Worm (Caenorhabditis elegans) whole organism, mixed stage, embryonic: ENCODE measurements around the gene srh-129.

Experiments
- M03D4.4 ChIP-seq: sonication (generic microtip); optimal IDR thresholded peaks from 2 replicates; lab custom pipeline; 2017; ENCODE audit warnings: mild to moderate bottlenecking, missing genetic modification characterization, missing compliant biosample characterization
- bed-3 ChIP-seq: fragments of 200-800 bp; sonication (Bioruptor generic); optimal IDR thresholded peaks from 3 replicates; lab custom pipeline; 2018; ENCODE audit warnings: mild to moderate bottlenecking, missing genetic modification characterization, moderate library complexity, missing compliant biosample characterization
- blmp-1 ChIP-seq: fragments of 150-350 bp; optimal IDR thresholded peaks from 2 replicates; lab custom pipeline; 2014; ENCODE audit warnings: missing biosample characterization, missing genetic modification characterization
- ceh-39 ChIP-seq: fragments of 150-350 bp; optimal IDR thresholded peaks from 2 replicates; lab custom pipeline; 2014; ENCODE audit warnings: missing biosample characterization, missing genetic modification characterization
- ceh-43 ChIP-seq: fragments of 200-800 bp; sonication (Bioruptor generic); optimal IDR thresholded peaks from 2 replicates; lab custom pipeline; 2018; ENCODE audit warnings: mild to moderate bottlenecking, missing genetic modification characterization, moderate library complexity, missing compliant biosample characterization
- ceh-83 ChIP-seq: fragments of 200-800 bp; sonication (Bioruptor generic); optimal IDR thresholded peaks from 2 replicates; lab custom pipeline; 2018; ENCODE audit warnings: mild to moderate bottlenecking, missing genetic modification characterization, missing compliant biosample characterization
- ces-1 ChIP-seq: fragments of 150-350 bp; optimal IDR thresholded peaks from 2 replicates; lab custom pipeline; 2014; ENCODE audit warnings: missing biosample characterization, missing genetic modification reagents, missing genetic modification characterization
- cnd-1 ChIP-seq: fragments of 200-800 bp; sonication (Bioruptor generic); optimal IDR thresholded peaks from 2 replicates; lab custom pipeline; 2018; ENCODE audit warnings: mild to moderate bottlenecking, missing genetic modification characterization, missing compliant biosample characterization
- drap-1 ChIP-seq: fragments of 200-800 bp; sonication (Bioruptor generic); optimal IDR thresholded peaks from 3 replicates; lab custom pipeline; 2018; ENCODE audit warnings: mild to moderate bottlenecking, missing genetic modification characterization, missing compliant biosample characterization
- elt-1 ChIP-seq: sonication (generic microtip); optimal IDR thresholded peaks from 2 replicates; lab custom pipeline; 2017; ENCODE audit warnings: missing genetic modification characterization, mild to moderate bottlenecking, missing compliant biosample characterization, antibody characterized with exemption, moderate library complexity, borderline replicate concordance; ENCODE audit not compliant: insufficient read depth
- elt-3 ChIP-seq: fragments of 150-350 bp; optimal IDR thresholded peaks from 2 replicates; lab custom pipeline; 2014; ENCODE audit warnings: missing biosample characterization, missing genetic modification characterization
- flh-1 ChIP-seq: fragments of 200-800 bp; sonication (Bioruptor generic); optimal IDR thresholded peaks from 2 replicates; lab custom pipeline; 2018; ENCODE audit warnings: mild to moderate bottlenecking, missing genetic modification characterization, moderate library complexity, missing compliant biosample characterization
- ham-2 ChIP-seq: fragments of 200-800 bp; sonication (Bioruptor generic); optimal IDR thresholded peaks from 2 replicates; lab custom pipeline; 2018; ENCODE audit warnings: mild to moderate bottlenecking, missing genetic modification characterization, missing compliant biosample characterization
- hlh-1 ChIP-seq: fragments of 150-350 bp; optimal IDR thresholded peaks from 2 replicates; lab custom pipeline; 2014; ENCODE audit warnings: missing biosample characterization, missing genetic modification reagents, missing genetic modification characterization
- lin-13 ChIP-seq: fragments of 150-350 bp; optimal IDR thresholded peaks from 2 replicates; lab custom pipeline; 2014; ENCODE audit warnings: missing biosample characterization, missing genetic modification characterization
- lin-32 ChIP-seq: fragments of 200-800 bp; sonication (Bioruptor generic); optimal IDR thresholded peaks from 2 replicates; lab custom pipeline; 2018; ENCODE audit warnings: mild to moderate bottlenecking, missing genetic modification characterization, missing compliant biosample characterization
- lsy-2 ChIP-seq: fragments of 150-350 bp; optimal IDR thresholded peaks from 2 replicates; lab custom pipeline; 2014; ENCODE audit warnings: missing biosample characterization, missing genetic modification characterization
- mab-5 ChIP-seq: fragments of 150-350 bp; optimal IDR thresholded peaks from 2 replicates; lab custom pipeline; 2014; ENCODE audit warnings: missing biosample characterization, missing genetic modification characterization
- mep-1 ChIP-seq: fragments of 150-350 bp; optimal IDR thresholded peaks from 2 replicates; lab custom pipeline; 2017; ENCODE audit warnings: missing biosample characterization, missing genetic modification reagents, missing genetic modification characterization, inconsistent platforms
- mls-2 ChIP-seq: sonication (generic microtip); optimal IDR thresholded peaks from 2 replicates; lab custom pipeline; 2016; ENCODE audit warnings: mild to moderate bottlenecking, missing genetic modification characterization, moderate library complexity, missing compliant biosample characterization
- nhr-12 ChIP-seq: fragments of 150-350 bp; optimal IDR thresholded peaks from 2 replicates; lab custom pipeline; 2014; ENCODE audit warnings: missing biosample characterization, missing genetic modification characterization
- nhr-2 ChIP-seq: fragments of 150-350 bp; optimal IDR thresholded peaks from 2 replicates; lab custom pipeline; 2014; ENCODE audit warnings: missing biosample characterization, missing genetic modification characterization
- nhr-237 ChIP-seq: fragments of 150-350 bp; optimal IDR thresholded peaks from 2 replicates; lab custom pipeline; 2014; ENCODE audit warnings: missing biosample characterization, missing genetic modification characterization
- nhr-28 ChIP-seq: fragments of 150-350 bp; optimal IDR thresholded peaks from 2 replicates; lab custom pipeline; 2014; ENCODE audit warnings: missing biosample characterization, missing genetic modification characterization
- nhr-76 ChIP-seq: sonication (generic microtip); optimal IDR thresholded peaks from 2 replicates; lab custom pipeline; 2017; ENCODE audit warnings: missing biosample characterization, missing genetic modification characterization
- pha-4 ChIP-seq: fragments of 150-350 bp; optimal IDR thresholded peaks from 2 replicates; lab custom pipeline; 2018; ENCODE audit warnings: missing biosample characterization, missing genetic modification reagents, missing genetic modification characterization
- sem-2 ChIP-seq: fragments of 200-800 bp; sonication (Bioruptor generic); optimal IDR thresholded peaks from 2 replicates; lab custom pipeline; 2018; ENCODE audit warnings: mild to moderate bottlenecking, missing genetic modification characterization, missing compliant biosample characterization
- snpc-4 ChIP-seq: fragments of 150-350 bp; optimal IDR thresholded peaks from 2 replicates; lab custom pipeline; 2014; ENCODE audit warnings: missing biosample characterization, missing genetic modification characterization
- sptf-1 ChIP-seq: sonication (generic microtip); optimal IDR thresholded peaks from 2 replicates; lab custom pipeline; 2017; ENCODE audit warnings: mild to moderate bottlenecking, missing genetic modification characterization, moderate library complexity, missing compliant biosample characterization
- tbx-8 ChIP-seq: fragments of 200-800 bp; sonication (Bioruptor generic); optimal IDR thresholded peaks from 2 replicates; lab custom pipeline; 2018; ENCODE audit warnings: mild to moderate bottlenecking, missing genetic modification characterization, moderate library complexity, missing compliant biosample characterization
- unc-120 ChIP-seq: sonication (generic microtip); optimal IDR thresholded peaks from 2 replicates; lab custom pipeline; 2017; ENCODE audit warnings: missing genetic modification characterization, missing compliant biosample characterization; ENCODE audit not compliant: poor library complexity, severe bottlenecking
- unc-39 ChIP-seq: fragments of 150-350 bp; optimal IDR thresholded peaks from 2 replicates; lab custom pipeline; 2014; ENCODE audit warnings: missing biosample characterization, missing genetic modification characterization
- unc-62 ChIP-seq: fragments of 150-350 bp; optimal IDR thresholded peaks from 2 replicates; lab custom pipeline; 2014; ENCODE audit warnings: missing biosample characterization, missing genetic modification reagents, missing genetic modification characterization
- zip-8 ChIP-seq: fragments of 150-350 bp; optimal IDR thresholded peaks from 2 replicates; lab custom pipeline; 2014; ENCODE audit warnings: missing biosample characterization, missing genetic modification characterization
- ztf-11 ChIP-seq: fragments of 150-350 bp; optimal IDR thresholded peaks from 2 replicates; lab custom pipeline; 2014; ENCODE audit warnings: missing biosample characterization, missing genetic modification characterization

Gene srh-129

ce11 chrV:5172833-5173232, 29.1 kb upstream of the srh-129 start, which contains the start of gene srt-65:
Gene srt-65 (minus strand): TSS chrV:5172933.
- TF ChIP-seq mep-1 (tag; lab: Kevin White, UChicago), result no peak
- no peak for TF ChIP-seq nhr-2 (tag; lab: Kevin White, UChicago)
- no peak for TF ChIP-seq elt-3 (tag; lab: Kevin White, UChicago)

- TF ChIP-seq elt-1 (tag; lab: Kevin White, UChicago), result no peak
- no peak for TF ChIP-seq ceh-43
- no peak for TF ChIP-seq unc-39
- TF ChIP-seq mab-5 (tag; lab: Kevin White, UChicago), result no peak
- TF ChIP-seq mep-1 (tag; lab: Kevin White, UChicago), result no peak
- TF ChIP-seq M03D4.4 (tag; lab: Kevin White, UChicago), result no peak
These were observed 25.9 kb upstream of the srh-129 start, which contains the start of gene srt-64 for ce11 chrV:5169586-5169985. Gene srt-64 (minus strand): TSS chrV:5169686.

- TF ChIP-seq pha-4, result no peak
- TF ChIP-seq nhr-76 (tag; lab: Kevin White, UChicago), result no peak
- TF ChIP-seq ham-2, result no peak
- no peak for TF ChIP-seq mep-1 (tag; lab: Kevin White, UChicago)
- TF ChIP-seq lin-13, result no peak
- TF ChIP-seq elt-3 (tag; lab: Kevin White, UChicago), result no peak
- no peak for TF ChIP-seq ztf-11
- no peak for TF ChIP-seq nhr-237
- TF ChIP-seq zip-8 (tag; lab: Kevin White, UChicago), result no peak
- no peak for TF ChIP-seq unc-62
- no peak for TF ChIP-seq nhr-2 (tag; lab: Kevin White, UChicago)
- TF ChIP-seq lin-32 (GFP tag; lab: Kevin White, UChicago), result no peak
- TF ChIP-seq ceh-43, result no peak
- TF ChIP-seq nhr-12 (tag; lab: Kevin White, UChicago), result no peak
- TF ChIP-seq flh-1, result no peak
- no peak for TF ChIP-seq ceh-39
- no peak for TF ChIP-seq lsy-2 (tag; lab: Kevin White, UChicago)
- TF ChIP-seq cnd-1 (tag; lab: Kevin White, UChicago), result no peak
- TF ChIP-seq, all 35 proteins: peak for 0
These were observed 21.7 kb upstream of the srh-129 start, which contains the start of gene srw-140 for ce11 chrV:5165426-5165825. Gene srw-140 (plus strand): TSS chrV:5165726.

ce11 chrV:5164682-5165081, 21.0 kb upstream of the srh-129 start, which contains the start of gene abu-7:
Gene abu-7 (minus strand): TSS chrV:5164782.
- TF ChIP-seq pha-4, result no peak
- no peak for TF ChIP-seq mls-2 (tag; lab: Kevin White, UChicago)
- no peak for TF ChIP-seq blmp-1 (tag; lab: Kevin White, UChicago)
- no peak for TF ChIP-seq ces-1 (GFP tag; lab: Kevin White, UChicago)
- no peak for TF ChIP-seq nhr-28 (tag; lab: Kevin White, UChicago)
- no peak for TF ChIP-seq ceh-39
- no peak for TF ChIP-seq unc-120 (tag; lab: Kevin White, UChicago)
- no peak for TF ChIP-seq nhr-76 (tag; lab: Kevin White, UChicago)
- TF ChIP-seq zip-8 (tag; lab: Kevin White, UChicago), result no peak
- TF ChIP-seq ztf-11, result no peak
- no peak for TF ChIP-seq lin-13
- no peak for TF ChIP-seq bed-3 (GFP tag; lab: Kevin White, UChicago)
- TF ChIP-seq lin-32 (GFP tag; lab: Kevin White, UChicago), result no peak
- TF ChIP-seq nhr-12 (tag; lab: Kevin White, UChicago), result no peak
- no peak for TF ChIP-seq ham-2
- no peak for TF ChIP-seq unc-39

ce11 chrV:5161792-5162191, 18.1 kb upstream of the srh-129 start, which contains the start of gene abu-6:
Gene abu-6 (minus strand): TSS chrV:5161892.
- TF ChIP-seq lin-13 (no peak), bed-3 (GFP tag; lab: Kevin White, UChicago) (no peak), drap-1 (GFP tag; lab: Kevin White, UChicago) (no peak), snpc-4 (tag; lab: Kevin White, UChicago) (no peak), tbx-8 (GFP tag; lab: Kevin White, UChicago) (no peak), ces-1 (GFP tag; lab: Kevin White, UChicago) (no peak), sem-2 (no peak), pha-4 (no peak), cnd-1 (tag; lab: Kevin White, UChicago) (no peak), nhr-76 (tag; lab: Kevin White, UChicago) (no peak), sptf-1 (tag; lab: Kevin White, UChicago) (no peak), hlh-1 (tag; lab: Kevin White, UChicago) (no peak), ztf-11 (no peak), mls-2 (tag; lab: Kevin White, UChicago) (no peak), unc-120 (tag; lab: Kevin White, UChicago) (no peak), lin-32 (GFP tag; lab: Kevin White, UChicago) (no peak), mab-5 (tag; lab: Kevin White, UChicago) (no peak), ceh-83 (GFP tag; lab: Kevin White, UChicago) (no peak)
